Fruit fly (Drosophila melanogaster): ENCODE results near the gene vri.
A peak's percentile ranks its signal among the peaks of the same experiment; 100 is the strongest.

vri gene

dm6 chr2L:5342119-5342817, 53.5 kb downstream of the vri start, which contains the start of gene Acsf2 (continued):
- TF ChIP-seq CG2889 (GFP tag; IDR thresholded peaks at IDR 0.05): peak; percentile 90
- peak; percentile 85 for TF ChIP-seq chn (GFP tag; optimal IDR thresholded peaks at IDR 0.05)
- TF ChIP-seq CG9609 (GFP tag; optimal IDR thresholded peaks at IDR 0.05): peak; percentile 94
- TF ChIP-seq Optix (GFP tag; IDR thresholded peaks at IDR 0.05): peak; percentile 46; the same call in 1 of the 3 replicates
- TF ChIP-seq ken (GFP tag; IDR thresholded peaks at IDR 0.05): peak; percentile 79
- TF ChIP-seq wdn (GFP tag; IDR thresholded peaks at IDR 0.05): peak; percentile 95
- TF ChIP-seq Dek (tag; optimal IDR thresholded peaks at IDR 0.05): peak; percentile 98
- peak; percentile 69 for TF ChIP-seq CG8089 (GFP tag; optimal IDR thresholded peaks at IDR 0.05)
- no peak for TF ChIP-seq Doc3 (GFP tag; IDR thresholded peaks at IDR 0.05; ENCODE audit: partially characterized antibody)
- peak; percentile 96 for TF ChIP-seq Hsf (GFP tag; optimal IDR thresholded peaks at IDR 0.05)
- no peak for TF ChIP-seq ato (GFP tag; IDR thresholded peaks at IDR 0.05; ENCODE audit: partially characterized antibody)
- peak; percentile 64 for TF ChIP-seq CG3065 (GFP tag; optimal IDR thresholded peaks at IDR 0.05)
- peak; percentile 99 for TF ChIP-seq CG2678 (tag; optimal IDR thresholded peaks at IDR 0.05)
- peak; percentile 93 for TF ChIP-seq dmrt99B (tag; optimal IDR thresholded peaks at IDR 0.05)
- peak; percentile 85 for TF ChIP-seq CG8944 (GFP tag; optimal IDR thresholded peaks at IDR 0.05)
- peak; percentile 93 for TF ChIP-seq CG16779 (GFP tag; IDR thresholded peaks at IDR 0.05)
- peak; percentile 59 for TF ChIP-seq YL-1 (GFP tag; optimal IDR thresholded peaks at IDR 0.05)
- TF ChIP-seq slou (GFP tag; optimal IDR thresholded peaks at IDR 0.05): peak; percentile 96
- TF ChIP-seq Pdp1 (GFP tag; optimal IDR thresholded peaks at IDR 0.05): peak; percentile 91 to 96
- peak; percentile 90 for TF ChIP-seq CG4424 (GFP tag; optimal IDR thresholded peaks at IDR 0.05)
- no peak for TF ChIP-seq Elba2 (GFP tag; optimal IDR thresholded peaks at IDR 0.05)
- TF ChIP-seq CG7928 (GFP tag; optimal IDR thresholded peaks at IDR 0.05): peak; percentile 82
- peak; percentile 99 for TF ChIP-seq slbo (GFP tag; IDR thresholded peaks at IDR 0.05)
- TF ChIP-seq shn (GFP tag; optimal IDR thresholded peaks at IDR 0.05): peak; percentile 94
- peak; percentile 99 for TF ChIP-seq Atf6 (GFP tag; IDR thresholded peaks at IDR 0.05)
- peak; percentile 96 for TF ChIP-seq Bteb2 (GFP tag; optimal IDR thresholded peaks at IDR 0.05)
- TF ChIP-seq Kr (GFP tag; optimal IDR thresholded peaks at IDR 0.05): no peak
- peak; percentile 94 for TF ChIP-seq nau (GFP tag; optimal IDR thresholded peaks at IDR 0.05)
- peak; percentile 86 for TF ChIP-seq H15 (GFP tag; IDR thresholded peaks at IDR 0.05)
- TF ChIP-seq CG9437 (GFP tag; optimal IDR thresholded peaks at IDR 0.05): peak; percentile 88
- TF ChIP-seq CG13894 (tag; optimal IDR thresholded peaks at IDR 0.05): peak; percentile 99
- peak; percentile 93 for TF ChIP-seq vvl (GFP tag; IDR thresholded peaks at IDR 0.05)
- peak; percentile 98 for TF ChIP-seq CG7372 (GFP tag; IDR thresholded peaks at IDR 0.05)
- TF ChIP-seq Mad (GFP tag; optimal IDR thresholded peaks at IDR 0.05): peak; percentile 75
- TF ChIP-seq CG12769 (tag; optimal IDR thresholded peaks at IDR 0.05): peak; percentile 95
- TF ChIP-seq CG17361 (GFP tag; IDR thresholded peaks at IDR 0.05): peak; percentile 95
- no peak for TF ChIP-seq CG1832 (GFP tag; optimal IDR thresholded peaks at IDR 0.05)
- peak; percentile 25 for TF ChIP-seq CG15601 (tag; optimal IDR thresholded peaks at IDR 0.05)
- peak; percentile 91 for TF ChIP-seq abd-A (tag; optimal IDR thresholded peaks at IDR 0.05)
- TF ChIP-seq gcm2 (GFP tag; optimal IDR thresholded peaks at IDR 0.05): peak; percentile 63
- TF ChIP-seq dysf (GFP tag; IDR thresholded peaks at IDR 0.05): peak; percentile 99
- peak; percentile 93 for TF ChIP-seq CG15514 (GFP tag; optimal IDR thresholded peaks at IDR 0.05)
- peak; percentile 97 for TF ChIP-seq CG14014 (GFP tag; IDR thresholded peaks at IDR 0.05)
- peak; percentile 87 for TF ChIP-seq CG12071 (GFP tag; optimal IDR thresholded peaks at IDR 0.05)
- TF ChIP-seq knrl (GFP tag; IDR thresholded peaks at IDR 0.05; ENCODE audit: partially characterized antibody): no peak
- TF ChIP-seq ap (GFP tag; IDR thresholded peaks at IDR 0.05): peak; percentile 73
- TF ChIP-seq gro (GFP tag; optimal IDR thresholded peaks at IDR 0.05): peak; percentile 97
- TF ChIP-seq Dip2 (GFP tag; IDR thresholded peaks at IDR 0.05): peak; percentile 62; the same call in 1 of the 2 replicates
- TF ChIP-seq twi (tag; optimal IDR thresholded peaks at IDR 0.05): peak; percentile 82
- TF ChIP-seq fu2 (GFP tag; optimal IDR thresholded peaks at IDR 0.05): peak; percentile 98

Measured in whole organism, embryonic.